Worm (Caenorhabditis elegans) whole organism, L1 larva: Measurements from ENCODE around the gene Y48A6B.3.

ENCODE experiments used
- aly-2 ChIP-seq: fragments of 150-350 bp; optimal IDR thresholded peaks from 2 replicates; lab custom pipeline; 2014; ENCODE audit warnings: missing biosample characterization, missing genetic modification characterization
- ama-1 ChIP-seq: fragments of 150-350 bp; optimal IDR thresholded peaks from 2 replicates; lab custom pipeline; 2014
- ceh-90 ChIP-seq: sonication (generic microtip); optimal IDR thresholded peaks from 2 replicates; lab custom pipeline; 2016; ENCODE audit warnings: missing genetic modification characterization, missing compliant biosample characterization
- efl-3 ChIP-seq: fragments of 200-800 bp; sonication (Bioruptor generic); optimal IDR thresholded peaks from 2 replicates; lab custom pipeline; 2018; ENCODE audit warnings: mild to moderate bottlenecking, missing genetic modification characterization, missing compliant biosample characterization
- fkh-10 ChIP-seq: sonication (generic microtip); optimal IDR thresholded peaks from 2 replicates; lab custom pipeline; 2017; ENCODE audit warnings: missing biosample characterization, missing genetic modification reagents, missing genetic modification characterization
- lin-15B ChIP-seq: fragments of 150-350 bp; sonication (generic microtip); optimal IDR thresholded peaks from 3 replicates; lab custom pipeline; 2014; ENCODE audit warnings: missing biosample characterization, missing genetic modification characterization
- lin-35 ChIP-seq, 2 experiments: fragments of 150-350 bp; optimal IDR thresholded peaks; 2 replicates each; lab custom pipeline; 2014; ENCODE audit warnings: missing biosample characterization in 2 of 2, missing genetic modification characterization in 2 of 2, missing genetic modification reagents in 2 of 2
- mdl-1 ChIP-seq, 2 experiments: fragments of 150-350 bp; optimal IDR thresholded peaks; 2 replicates each; lab custom pipeline; 2014 to 2017; ENCODE audit warnings: missing biosample characterization in 2 of 2, missing genetic modification characterization in 2 of 2, inconsistent platforms in 1 of 2
- skn-1 ChIP-seq: fragments of 150-350 bp; optimal IDR thresholded peaks from 2 replicates; lab custom pipeline; 2014; ENCODE audit warnings: missing biosample characterization, missing genetic modification characterization
- snu-23 ChIP-seq: sonication (generic microtip); optimal IDR thresholded peaks from 2 replicates; lab custom pipeline; 2016; ENCODE audit warnings: missing genetic modification characterization, missing compliant biosample characterization
- swsn-7 ChIP-seq: sonication (generic microtip); optimal IDR thresholded peaks from 2 replicates; lab custom pipeline; 2016; ENCODE audit warnings: missing genetic modification characterization, missing compliant biosample characterization
- tbx-2 ChIP-seq: sonication (generic microtip); optimal IDR thresholded peaks from 2 replicates; lab custom pipeline; 2016; ENCODE audit warnings: missing genetic modification characterization, missing compliant biosample characterization
- unc-130 ChIP-seq: fragments of 150-350 bp; optimal IDR thresholded peaks from 2 replicates; lab custom pipeline; 2017; ENCODE audit warnings: missing biosample characterization, missing genetic modification characterization, inconsistent platforms

DNA sequence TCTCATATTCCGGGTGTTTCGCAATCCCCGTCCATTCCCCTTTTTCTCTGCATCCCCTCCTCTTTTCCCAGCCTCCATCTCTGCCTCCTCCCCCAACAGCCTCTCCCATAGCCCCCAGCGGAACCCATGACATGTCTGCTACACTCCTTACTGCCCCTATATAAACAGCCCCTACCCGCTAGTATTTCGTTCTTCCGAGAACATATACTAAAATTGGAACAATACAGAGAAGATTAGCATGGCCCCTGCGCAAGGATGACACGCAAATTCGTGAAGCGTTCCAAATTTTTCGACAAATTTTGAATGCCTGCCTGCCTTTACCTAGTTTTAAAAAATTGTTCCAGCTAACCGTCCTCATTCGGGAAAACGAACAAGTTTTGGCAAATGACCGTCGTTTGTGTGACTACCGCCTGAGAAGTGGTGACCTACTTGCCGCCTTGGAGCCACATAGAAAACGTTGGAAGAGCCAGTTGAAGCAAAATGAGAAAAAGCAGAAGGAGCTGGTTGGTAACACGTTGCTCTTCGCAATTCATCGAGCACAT, 18.5 kb upstream of the Y48A6B.3 start:
- TF ChIP-seq swsn-7 (tag; lab: Kevin White, UChicago) (peak; percentile 98), skn-1 (tag; lab: Kevin White, UChicago) (peak; percentile 91), ama-1 (lab: Kevin White, UChicago) (peak; percentile 76), snu-23 (peak; percentile 98), tbx-2 (tag; lab: Kevin White, UChicago) (peak; percentile 96), lin-15B (tag; lab: Kevin White, UChicago) (peak; percentile 53), lin-35 (GFP tag; optimal IDR thresholded peaks at IDR 0.05; lab: Kevin White, UChicago) (peak; percentile 82 to 90), mdl-1 (tag; optimal IDR thresholded peaks at IDR 0.05; lab: Kevin White, UChicago) (peak; percentile 68 to 92), aly-2 (tag; lab: Kevin White, UChicago) (peak; percentile 98), fkh-10 (GFP tag; lab: Kevin White, UChicago) (peak; percentile 98), unc-130 (tag; lab: Kevin White, UChicago) (peak; percentile 94), ceh-90 (tag; lab: Kevin White, UChicago) (peak; percentile 68), efl-3 (peak; percentile 92)
